Worm (Caenorhabditis elegans): Measurements from ENCODE around the gene F09E5.7.

The F09E5.7 gene

ce11 chrII:5389831-5390323 lies 38.0 kb downstream of the F09E5.7 start, which contains the start of gene ndx-6:
Gene ndx-6 (minus strand): TSS chrII:5389881.
- TF ChIP-seq lin-13 (tag; optimal IDR thresholded peaks at IDR 0.05) (peak; percentile 75), ham-2 (GFP tag; optimal IDR thresholded peaks at IDR 0.05) (no peak), lsy-2 (tag; optimal IDR thresholded peaks at IDR 0.05) (peak; percentile 78), nhr-237 (tag; optimal IDR thresholded peaks at IDR 0.05) (peak; percentile 74), nhr-12 (tag; optimal IDR thresholded peaks at IDR 0.05) (no peak), nhr-76 (tag; optimal IDR thresholded peaks at IDR 0.05) (no peak), mls-2 (tag; optimal IDR thresholded peaks at IDR 0.05) (peak; percentile 61), pha-4 (tag; optimal IDR thresholded peaks at IDR 0.05) (peak; percentile 82), mep-1 (tag; optimal IDR thresholded peaks at IDR 0.05) (peak; percentile 92), unc-120 (tag; optimal IDR thresholded peaks at IDR 0.05; ENCODE audit: poor library complexity, severe bottlenecking) (peak; percentile 50), unc-62 (GFP tag; optimal IDR thresholded peaks at IDR 0.05) (peak; percentile 7), ceh-83 (GFP tag; optimal IDR thresholded peaks at IDR 0.05) (peak; percentile 2), drap-1 (GFP tag; optimal IDR thresholded peaks at IDR 0.05) (peak; percentile 25), unc-39 (tag; optimal IDR thresholded peaks at IDR 0.05) (no peak), sptf-1 (tag; optimal IDR thresholded peaks at IDR 0.05) (peak; percentile 71), ces-1 (GFP tag; optimal IDR thresholded peaks at IDR 0.05) (peak; percentile 34), M03D4.4 (tag; optimal IDR thresholded peaks at IDR 0.05) (peak; percentile 46), zip-8 (tag; optimal IDR thresholded peaks at IDR 0.05) (peak; percentile 19), cnd-1 (tag; optimal IDR thresholded peaks at IDR 0.05) (no peak), hlh-1 (tag; optimal IDR thresholded peaks at IDR 0.05) (peak; percentile 25)

ce11 chrII:5391447-5391846 lies 39.5 kb downstream of the F09E5.7 start:
- TF ChIP-seq zip-8 (tag; optimal IDR thresholded peaks at IDR 0.05) (no peak), ham-2 (GFP tag; optimal IDR thresholded peaks at IDR 0.05) (no peak), hlh-1 (tag; optimal IDR thresholded peaks at IDR 0.05) (no peak), nhr-76 (tag; optimal IDR thresholded peaks at IDR 0.05) (no peak), unc-62 (GFP tag; optimal IDR thresholded peaks at IDR 0.05) (no peak), bed-3 (GFP tag; optimal IDR thresholded peaks at IDR 0.05) (no peak), mls-2 (tag; optimal IDR thresholded peaks at IDR 0.05) (no peak), unc-39 (tag; optimal IDR thresholded peaks at IDR 0.05) (no peak), mep-1 (tag; optimal IDR thresholded peaks at IDR 0.05) (no peak), sptf-1 (tag; optimal IDR thresholded peaks at IDR 0.05) (no peak), elt-1 (tag; optimal IDR thresholded peaks at IDR 0.05; ENCODE audit: borderline replicate concordance, insufficient read depth) (no peak), lsy-2 (tag; optimal IDR thresholded peaks at IDR 0.05) (no peak), cnd-1 (tag; optimal IDR thresholded peaks at IDR 0.05) (no peak), ceh-43 (GFP tag; optimal IDR thresholded peaks at IDR 0.05) (no peak), nhr-237 (tag; optimal IDR thresholded peaks at IDR 0.05) (no peak)

DNA sequence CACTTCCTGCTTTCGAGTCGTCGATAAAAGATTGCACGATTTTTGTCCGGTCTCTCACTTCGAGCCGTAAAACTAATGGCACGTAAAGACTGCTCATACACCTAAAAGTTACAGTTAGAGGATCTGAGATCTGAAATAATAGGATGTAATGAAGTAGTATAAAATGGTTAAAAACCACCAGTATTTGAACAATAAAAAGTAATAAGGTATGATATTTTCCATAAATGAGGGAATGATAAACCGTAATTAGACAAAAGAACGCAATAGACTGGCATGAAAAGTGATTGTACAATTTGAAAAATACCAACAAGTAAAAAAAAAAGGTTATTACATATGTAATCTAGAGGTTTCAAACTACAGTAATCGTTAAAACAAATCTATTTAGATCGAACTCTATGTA lies 41.2 kb downstream of the F09E5.7 start, which contains the start of gene brap-2:
brap-2 (minus strand) TSS at position 101 of the 400 bp plus-strand sequence.
- TF ChIP-seq unc-62 (GFP tag; optimal IDR thresholded peaks at IDR 0.05) (no peak), nhr-12 (tag; optimal IDR thresholded peaks at IDR 0.05) (no peak), nhr-28 (tag; optimal IDR thresholded peaks at IDR 0.05) (no peak), tbx-8 (GFP tag; optimal IDR thresholded peaks at IDR 0.05) (no peak), bed-3 (GFP tag; optimal IDR thresholded peaks at IDR 0.05) (no peak), lin-13 (tag; optimal IDR thresholded peaks at IDR 0.05) (no peak), sem-2 (GFP tag; optimal IDR thresholded peaks at IDR 0.05) (no peak), sptf-1 (tag; optimal IDR thresholded peaks at IDR 0.05) (no peak), zip-8 (tag; optimal IDR thresholded peaks at IDR 0.05) (no peak), unc-39 (tag; optimal IDR thresholded peaks at IDR 0.05) (no peak), cnd-1 (tag; optimal IDR thresholded peaks at IDR 0.05) (no peak), blmp-1 (tag; optimal IDR thresholded peaks at IDR 0.05) (no peak), mab-5 (tag; optimal IDR thresholded peaks at IDR 0.05) (no peak), flh-1 (GFP tag; optimal IDR thresholded peaks at IDR 0.05) (no peak), pha-4 (tag; optimal IDR thresholded peaks at IDR 0.05) (no peak), elt-1 (tag; optimal IDR thresholded peaks at IDR 0.05; ENCODE audit: borderline replicate concordance, insufficient read depth) (no peak)

DNA sequence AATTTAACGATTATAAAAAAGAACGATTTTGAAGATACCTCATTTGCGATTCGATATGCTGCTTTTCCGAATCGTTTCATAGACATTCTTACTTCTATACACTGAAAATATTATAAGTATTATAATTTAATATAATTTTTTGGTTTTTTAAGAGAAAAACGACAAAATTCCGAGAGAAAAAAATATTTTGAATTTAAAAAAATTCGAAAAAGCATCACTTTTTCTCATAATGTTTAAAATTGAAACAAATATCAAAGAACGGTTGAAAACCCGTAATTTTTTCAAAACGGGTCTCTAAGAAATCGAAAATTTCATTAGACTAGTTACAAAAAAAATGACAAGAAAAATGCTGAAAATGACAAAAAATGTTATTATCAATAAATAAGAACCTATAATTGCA lies 43.7 kb downstream of the F09E5.7 start, which contains the start of gene pink-1:
pink-1 (minus strand) TSS at position 101 of the 400 bp plus-strand sequence.
- no peak for TF ChIP-seq hlh-1 (tag; optimal IDR thresholded peaks at IDR 0.05)
- no peak for TF ChIP-seq snpc-4 (tag; optimal IDR thresholded peaks at IDR 0.05)
- no peak for TF ChIP-seq nhr-12 (tag; optimal IDR thresholded peaks at IDR 0.05)
- no peak for TF ChIP-seq nhr-2 (tag; optimal IDR thresholded peaks at IDR 0.05)
- no peak for TF ChIP-seq ceh-43 (GFP tag; optimal IDR thresholded peaks at IDR 0.05)
- TF ChIP-seq elt-3 (tag; optimal IDR thresholded peaks at IDR 0.05): no peak
- TF ChIP-seq lin-32 (GFP tag; optimal IDR thresholded peaks at IDR 0.05): no peak
- no peak for TF ChIP-seq mep-1 (tag; optimal IDR thresholded peaks at IDR 0.05)
- TF ChIP-seq sptf-1 (tag; optimal IDR thresholded peaks at IDR 0.05): no peak
- TF ChIP-seq M03D4.4 (tag; optimal IDR thresholded peaks at IDR 0.05): no peak
- no peak for TF ChIP-seq unc-62 (GFP tag; optimal IDR thresholded peaks at IDR 0.05)
- TF ChIP-seq zip-8 (tag; optimal IDR thresholded peaks at IDR 0.05): no peak
